Worm (Caenorhabditis elegans) whole organism, late embryonic: ENCODE results near the gene irld-24.

Source experiments
- Y22D7AL.16 ChIP-seq: sonication (generic microtip); optimal IDR thresholded peaks from 2 replicates; lab custom pipeline; 2016; ENCODE audit warnings: missing genetic modification characterization, missing compliant biosample characterization
- ceh-14 ChIP-seq: sonication (generic microtip); optimal IDR thresholded peaks from 2 replicates; lab custom pipeline; 2016; ENCODE audit warnings: missing genotype, missing genetic modification characterization, missing compliant biosample characterization
- ceh-9 ChIP-seq: sonication (generic microtip); optimal IDR thresholded peaks from 2 replicates; lab custom pipeline; 2016; ENCODE audit warnings: mild to moderate bottlenecking, missing genetic modification characterization, inconsistent platforms, missing compliant biosample characterization
- dve-1 ChIP-seq: sonication (generic microtip); optimal IDR thresholded peaks from 2 replicates; lab custom pipeline; 2017; ENCODE audit warnings: antibody characterized with exemption, mild to moderate bottlenecking, missing genetic modification characterization, missing compliant biosample characterization
- pha-2 ChIP-seq: sonication (generic microtip); optimal IDR thresholded peaks from 2 replicates; lab custom pipeline; 2017; ENCODE audit warnings: mild to moderate bottlenecking, missing genetic modification characterization, missing compliant biosample characterization
- pha-4 ChIP-seq: fragments of 150-350 bp; optimal IDR thresholded peaks from 2 replicates; lab custom pipeline; 2018; ENCODE audit warnings: missing biosample characterization, missing genetic modification reagents, missing genetic modification characterization
- pqm-1 ChIP-seq: sonication (generic microtip); optimal IDR thresholded peaks from 2 replicates; lab custom pipeline; 2016; ENCODE audit warnings: missing genetic modification characterization, missing compliant biosample characterization
- sdc-2 ChIP-seq: sonication (generic microtip); optimal IDR thresholded peaks from 2 replicates; lab custom pipeline; 2016; ENCODE audit warnings: missing genotype, missing genetic modification characterization, missing compliant biosample characterization
- syd-9 ChIP-seq: sonication (generic microtip); optimal IDR thresholded peaks from 2 replicates; lab custom pipeline; 2016; ENCODE audit warnings: mild to moderate bottlenecking, missing genetic modification characterization, moderate library complexity, missing compliant biosample characterization
- tbx-2 ChIP-seq: sonication (generic microtip); optimal IDR thresholded peaks from 2 replicates; lab custom pipeline; 2016; ENCODE audit warnings: missing genetic modification characterization, missing compliant biosample characterization
- unc-55 ChIP-seq: sonication (generic microtip); optimal IDR thresholded peaks from 2 replicates; lab custom pipeline; 2017; ENCODE audit warnings: missing biosample characterization, missing genetic modification reagents, missing genetic modification characterization
- unc-86 ChIP-seq: sonication (generic microtip); optimal IDR thresholded peaks from 2 replicates; lab custom pipeline; 2016; ENCODE audit warnings: missing genetic modification characterization, missing compliant biosample characterization

DNA sequence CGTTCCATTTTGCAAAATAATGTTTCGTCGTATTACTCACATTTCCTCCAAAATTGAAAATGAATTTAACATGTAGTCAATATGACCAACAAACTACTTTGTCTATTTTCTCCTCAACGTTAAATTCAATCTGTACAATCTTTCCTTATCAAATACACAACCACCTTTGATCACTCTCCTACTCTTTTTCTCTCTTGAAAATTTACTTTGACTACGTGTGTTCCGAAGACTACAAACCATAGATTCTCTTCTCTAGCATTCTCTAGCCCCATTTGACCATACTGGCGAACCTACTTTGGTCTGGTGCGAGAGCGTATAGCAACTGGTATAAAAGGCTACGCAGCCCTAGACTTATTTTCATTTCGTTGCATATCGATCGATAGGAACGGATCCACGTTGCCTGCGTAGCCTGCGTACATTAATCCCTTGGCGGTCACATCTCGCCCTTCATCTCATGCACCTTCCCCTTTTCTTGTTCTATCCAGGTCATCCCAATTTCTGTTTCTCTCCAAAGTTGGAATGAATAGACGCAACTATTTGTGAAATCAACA is 13.9 kb downstream of the irld-24 start:
- TF ChIP-seq ceh-14 (tag; lab: Kevin White, UChicago) (no peak), unc-55 (GFP tag; lab: Kevin White, UChicago) (no peak), tbx-2 (no peak), pha-4 (tag; lab: Kevin White, UChicago) (no peak), ceh-9 (tag; lab: Kevin White, UChicago) (no peak), syd-9 (tag; lab: Kevin White, UChicago) (no peak), pqm-1 (tag; lab: Kevin White, UChicago) (no peak), Y22D7AL.16 (no peak), unc-86 (tag; lab: Kevin White, UChicago) (no peak), pha-2 (tag; lab: Kevin White, UChicago) (no peak), sdc-2 (tag; lab: Kevin White, UChicago) (no peak), dve-1 (tag; lab: Kevin White, UChicago) (no peak)
